Worm (Caenorhabditis elegans): Measurements from ENCODE around the gene col-179.

DNA sequence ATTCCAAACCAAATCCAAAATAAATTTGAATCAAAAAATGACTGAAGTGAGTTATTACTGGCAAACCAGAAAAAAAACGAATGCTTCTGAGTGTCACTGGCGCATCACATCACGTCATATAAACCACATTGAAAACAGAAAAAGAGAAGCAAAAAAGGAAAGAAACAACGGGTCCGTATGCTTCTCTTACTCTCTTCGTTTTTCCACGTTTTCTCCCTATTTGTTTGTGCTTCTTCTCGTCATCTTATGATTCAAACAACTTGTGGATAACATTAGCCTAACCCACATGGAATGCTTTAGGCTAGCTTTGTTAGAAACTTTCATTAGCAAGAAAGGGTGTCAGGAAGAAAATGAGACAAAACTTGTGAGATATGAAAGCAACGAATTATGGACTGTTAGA is 40.2 kb downstream of the col-179 start:
- no peak for TF ChIP-seq ama-1 (optimal IDR thresholded peaks at IDR 0.05)
- no peak for TF ChIP-seq tbx-37 (GFP tag; conservative IDR thresholded peaks at IDR 0.05)
- no peak for TF ChIP-seq flt-1 (GFP tag; IDR thresholded peaks at IDR 0.05)
- TF ChIP-seq B0310.2 (tag; optimal IDR thresholded peaks at IDR 0.05): no peak
- no peak for TF ChIP-seq hnd-1 (tag; optimal IDR thresholded peaks at IDR 0.05)
- TF ChIP-seq hmbx-1 (tag; optimal IDR thresholded peaks at IDR 0.05): no peak
- no peak for TF ChIP-seq F13C5.2 (tag; optimal IDR thresholded peaks at IDR 0.05)
- TF ChIP-seq ceh-36 (tag; optimal IDR thresholded peaks at IDR 0.05): no peak
- TF ChIP-seq pes-1 (GFP tag; IDR thresholded peaks at IDR 0.05): no peak
